Fruit fly (Drosophila melanogaster) whole organism, embryonic: Measurements from ENCODE around the gene Bet3.

ENCODE experiments used
- Antp ChIP-seq: fragments of 200-800 bp; sonication (Bioruptor generic); optimal IDR thresholded peaks from 3 replicates; lab custom pipeline; 2016; ENCODE audit warnings: missing biosample characterization, missing genetic modification characterization
- Atf3 ChIP-seq: fragments of 200-800 bp; sonication (Bioruptor generic); optimal IDR thresholded peaks from 3 replicates; lab custom pipeline; 2016; ENCODE audit warnings: missing biosample characterization, missing genetic modification characterization
- CG10267 ChIP-seq: fragments of 200-800 bp; sonication (Bioruptor generic); optimal IDR thresholded peaks from 2 replicates; lab custom pipeline; 2018; ENCODE audit warnings: missing biosample characterization, mild to moderate bottlenecking, missing genetic modification characterization, moderate library complexity
- CG10431 ChIP-seq: fragments of 200-800 bp; sonication (Bioruptor generic); optimal IDR thresholded peaks from 3 replicates; lab custom pipeline; 2018; ENCODE audit warnings: missing biosample characterization, mild to moderate bottlenecking, missing genetic modification characterization
- CG12104 ChIP-seq: fragments of 200-800 bp; sonication (Bioruptor generic); optimal IDR thresholded peaks from 3 replicates; lab custom pipeline; 2016; ENCODE audit warnings: missing biosample characterization, missing genetic modification characterization
- CG12299 ChIP-seq: fragments of 200-800 bp; sonication (Bioruptor generic); optimal IDR thresholded peaks from 2 replicates; lab custom pipeline; 2018; ENCODE audit warnings: missing biosample characterization, mild to moderate bottlenecking, missing genetic modification characterization
- CG12659 ChIP-seq: fragments of 200-800 bp; sonication (Bioruptor generic); optimal IDR thresholded peaks from 3 replicates; lab custom pipeline; 2017; ENCODE audit warnings: mild to moderate bottlenecking, missing biosample characterization, missing genetic modification reagents, missing genetic modification characterization
- CG13287 ChIP-seq: fragments of 200-800 bp; sonication (Bioruptor generic); IDR thresholded peaks from 2 replicates; pipeline ENCODE4 v1.3.6; 2022; ENCODE audit warnings: missing biosample characterization, missing genetic modification characterization; ENCODE audit not compliant: partially characterized antibody
- CG14050 ChIP-seq: fragments of 200-800 bp; sonication (Bioruptor generic); IDR thresholded peaks from 3 replicates; pipeline ENCODE4 v1.3.6; 2022; ENCODE audit warnings: missing biosample characterization, missing genetic modification characterization
- CG14667 ChIP-seq: fragments of 200-800 bp; sonication (Bioruptor generic); IDR thresholded peaks from 2 replicates; pipeline ENCODE4 v1.3.6; 2022; ENCODE audit warnings: missing biosample characterization, missing genetic modification characterization
- CG15514 ChIP-seq: fragments of 200-800 bp; sonication (Bioruptor generic); optimal IDR thresholded peaks from 3 replicates; lab custom pipeline; 2017; ENCODE audit warnings: missing biosample characterization, missing genetic modification characterization, mild to moderate bottlenecking, moderate library complexity, missing genetic modification reagents
- CG17186 ChIP-seq: fragments of 200-800 bp; sonication (Bioruptor generic); optimal IDR thresholded peaks from 3 replicates; lab custom pipeline; 2017; ENCODE audit warnings: missing biosample characterization, missing genetic modification reagents, missing genetic modification characterization
- CG17359 ChIP-seq: fragments of 200-800 bp; sonication (Bioruptor generic); optimal IDR thresholded peaks from 3 replicates; lab custom pipeline; 2018; ENCODE audit warnings: missing biosample characterization, mild to moderate bottlenecking, missing genetic modification characterization, moderate library complexity
- CG17568 ChIP-seq: fragments of 200-800 bp; sonication (Bioruptor generic); optimal IDR thresholded peaks from 2 replicates; lab custom pipeline; 2018; ENCODE audit warnings: missing biosample characterization, mild to moderate bottlenecking, missing genetic modification characterization, moderate library complexity
- CG1832 ChIP-seq: fragments of 200-800 bp; sonication (Bioruptor generic); optimal IDR thresholded peaks from 2 replicates; lab custom pipeline; 2017; ENCODE audit warnings: missing biosample characterization, mild to moderate bottlenecking, missing genetic modification characterization, inconsistent platforms
- CG3726 ChIP-seq: fragments of 200-800 bp; sonication (Bioruptor generic); IDR thresholded peaks from 3 replicates; pipeline ENCODE4, ENCODE4 v1.3.6; 2022; ENCODE audit warnings: missing biosample characterization, missing genetic modification characterization
- CG3838 ChIP-seq: fragments of 200-800 bp; sonication (Bioruptor generic); optimal IDR thresholded peaks from 3 replicates; lab custom pipeline; 2016; ENCODE audit warnings: missing biosample characterization, missing genetic modification characterization
- CG5953 ChIP-seq: fragments of 200-800 bp; sonication (Bioruptor generic); IDR thresholded peaks from 2 replicates; pipeline ENCODE4 v1.3.6; 2022; ENCODE audit warnings: missing biosample characterization, missing genetic modification characterization
- CG7372 ChIP-seq: fragments of 200-800 bp; sonication (Bioruptor generic); IDR thresholded peaks from 2 replicates; pipeline ENCODE4 v1.3.6; 2022; ENCODE audit warnings: missing biosample characterization, missing genetic modification characterization
- CG8924 ChIP-seq: fragments of 200-800 bp; optimal IDR thresholded peaks from 3 replicates; lab custom pipeline; 2019; ENCODE audit warnings: missing biosample characterization, mild to moderate bottlenecking, missing genetic modification characterization, moderate library complexity
- CkIIα-i1 ChIP-seq: fragments of 200-800 bp; sonication (Bioruptor generic); IDR thresholded peaks from 2 replicates; pipeline ENCODE4 v1.3.6; 2022; ENCODE audit warnings: missing biosample characterization, missing genetic modification characterization
- CoRest ChIP-seq: fragments of 200-800 bp; sonication (Bioruptor generic); optimal IDR thresholded peaks from 3 replicates; lab custom pipeline; 2018; ENCODE audit warnings: missing biosample characterization, mild to moderate bottlenecking, missing genetic modification characterization, moderate library complexity
- Dip2 ChIP-seq: fragments of 200-800 bp; sonication (Bioruptor generic); IDR thresholded peaks from 2 replicates; pipeline ENCODE4 v1.3.6; 2022; ENCODE audit warnings: missing biosample characterization, missing genetic modification characterization
- HLHmδ ChIP-seq: fragments of 200-800 bp; sonication (Bioruptor generic); optimal IDR thresholded peaks from 2 replicates; lab custom pipeline; 2018; ENCODE audit warnings: missing biosample characterization, mild to moderate bottlenecking, missing genetic modification characterization, moderate library complexity
- Hr51 ChIP-seq, 2 experiments: fragments of 200-800 bp; sonication (Bioruptor generic); optimal IDR thresholded peaks; 2 replicates in 1 of 2; 3 replicates in 1 of 2; lab custom pipeline; 2016 to 2018; ENCODE audit warnings: missing biosample characterization in 2 of 2, missing genetic modification characterization in 2 of 2, mild to moderate bottlenecking in 1 of 2, moderate library complexity in 1 of 2
- Jarid2 ChIP-seq: fragments of 200-800 bp; sonication (Bioruptor generic); optimal IDR thresholded peaks from 3 replicates; lab custom pipeline; 2017; ENCODE audit warnings: mild to moderate bottlenecking, missing biosample characterization, missing genetic modification reagents, missing genetic modification characterization
- Med ChIP-seq: fragments of 200-800 bp; sonication (Bioruptor generic); peaks from one replicate; lab custom pipeline; 2016; ENCODE audit warnings: missing biosample characterization, missing genetic modification characterization, mild to moderate bottlenecking, inconsistent platforms, moderate library complexity
- Mes4 ChIP-seq: fragments of 200-800 bp; sonication (Bioruptor generic); optimal IDR thresholded peaks from 2 replicates; lab custom pipeline; 2016; ENCODE audit warnings: missing biosample characterization, missing genetic modification characterization
- Oaz ChIP-seq: fragments of 200-800 bp; sonication (Bioruptor generic); IDR thresholded peaks from 2 replicates; pipeline ENCODE4 v1.3.6; 2022; ENCODE audit warnings: missing biosample characterization, missing genetic modification characterization
- Scr ChIP-seq: fragments of 200-800 bp; sonication (Bioruptor generic); IDR thresholded peaks from 2 replicates; pipeline ENCODE4 v1.3.6; 2022; ENCODE audit warnings: missing biosample characterization, missing genetic modification characterization; ENCODE audit not compliant: partially characterized antibody
- Sox100B ChIP-seq: fragments of 200-800 bp; sonication (Bioruptor generic); optimal IDR thresholded peaks from 3 replicates; lab custom pipeline; 2018; ENCODE audit warnings: missing biosample characterization, mild to moderate bottlenecking, missing genetic modification characterization
- Vsx1 ChIP-seq: fragments of 200-800 bp; sonication (Bioruptor generic); optimal IDR thresholded peaks from 2 replicates; lab custom pipeline; 2017; ENCODE audit warnings: missing biosample characterization, mild to moderate bottlenecking, missing genetic modification characterization, missing genetic modification reagents
- Xrp1 ChIP-seq: fragments of 200-800 bp; sonication (Bioruptor generic); IDR thresholded peaks from 2 replicates; pipeline ENCODE4 v1.3.6; 2022; ENCODE audit warnings: missing biosample characterization, missing genetic modification characterization
- amos ChIP-seq: fragments of 200-800 bp; sonication (Bioruptor generic); IDR thresholded peaks from 2 replicates; pipeline ENCODE4 v1.3.6; 2022; ENCODE audit warnings: missing biosample characterization, missing genetic modification characterization; ENCODE audit not compliant: partially characterized antibody
- aop ChIP-seq: fragments of 200-800 bp; sonication (Bioruptor generic); IDR thresholded peaks from 2 replicates; pipeline ENCODE4 v1.3.6; 2022; ENCODE audit warnings: missing biosample characterization, missing genetic modification characterization
- cad ChIP-seq: fragments of >200 bp; optimal IDR thresholded peaks from 2 replicates; lab custom pipeline; 2017; ENCODE audit warnings: missing biosample characterization, missing genetic modification characterization
- cg ChIP-seq: fragments of 200-800 bp; sonication (Bioruptor generic); optimal IDR thresholded peaks from 3 replicates; lab custom pipeline; 2019; ENCODE audit warnings: missing biosample characterization, mild to moderate bottlenecking, missing genetic modification characterization, moderate library complexity
- da ChIP-seq: fragments of 200-800 bp; sonication (Bioruptor generic); optimal IDR thresholded peaks from 2 replicates; lab custom pipeline; 2016; ENCODE audit warnings: missing biosample characterization, missing genetic modification characterization
- dati ChIP-seq: fragments of 200-800 bp; sonication (Bioruptor generic); IDR thresholded peaks from 2 replicates; pipeline ENCODE4 v1.3.6; 2022; ENCODE audit warnings: missing biosample characterization, missing genetic modification characterization
- dysf ChIP-seq: fragments of 200-800 bp; sonication (Bioruptor generic); IDR thresholded peaks from 3 replicates; pipeline ENCODE4 v1.3.6; 2022; ENCODE audit warnings: missing biosample characterization, missing genetic modification characterization
- exex ChIP-seq: fragments of 200-800 bp; sonication (Bioruptor generic); optimal IDR thresholded peaks from 4 replicates; lab custom pipeline; 2018; ENCODE audit warnings: missing biosample characterization, mild to moderate bottlenecking, missing genetic modification characterization, moderate library complexity
- grau ChIP-seq: fragments of 200-800 bp; optimal IDR thresholded peaks from 3 replicates; lab custom pipeline; 2019; ENCODE audit warnings: missing biosample characterization, mild to moderate bottlenecking, missing genetic modification characterization, moderate library complexity
- jing ChIP-seq: fragments of 200-800 bp; sonication (Bioruptor generic); optimal IDR thresholded peaks from 2 replicates; lab custom pipeline; 2018; ENCODE audit warnings: missing biosample characterization, mild to moderate bottlenecking, missing genetic modification characterization
- pnt ChIP-seq: fragments of 200-800 bp; sonication (Bioruptor generic); optimal IDR thresholded peaks from 3 replicates; lab custom pipeline; 2016; ENCODE audit warnings: missing biosample characterization, missing genetic modification characterization
- prd ChIP-seq, 3 experiments: fragments of >200 bp in 2 of 3; fragments of 200-800 bp in 1 of 3; sonication (Bioruptor generic) in 1 of 3; optimal IDR thresholded peaks in 2 of 3; IDR thresholded peaks in 1 of 3; 2 replicates in 2 of 3; 3 replicates in 1 of 3; pipeline versions ENCODE4 v1.3.6 to Lab custom; 2017 to 2022; ENCODE audit warnings: missing biosample characterization in 1 of 3, missing genetic modification characterization in 1 of 3
- ro ChIP-seq: fragments of 200-800 bp; sonication (Bioruptor generic); IDR thresholded peaks from 2 replicates; pipeline ENCODE4 v1.3.6; 2022; ENCODE audit warnings: missing biosample characterization, missing genetic modification characterization
- run ChIP-seq: fragments of 200-800 bp; sonication (Bioruptor generic); optimal IDR thresholded peaks from 3 replicates; lab custom pipeline; 2018; ENCODE audit warnings: missing biosample characterization, mild to moderate bottlenecking, missing genetic modification characterization
- toy ChIP-seq: fragments of 200-800 bp; sonication (Bioruptor generic); IDR thresholded peaks from 2 replicates; pipeline ENCODE4 v1.3.6; 2022; ENCODE audit warnings: missing biosample characterization, missing genetic modification characterization
- usp ChIP-seq: fragments of >200 bp; optimal IDR thresholded peaks from 2 replicates; lab custom pipeline; 2017; ENCODE audit warnings: missing biosample characterization, missing genetic modification characterization

Bet3 gene

DNA sequence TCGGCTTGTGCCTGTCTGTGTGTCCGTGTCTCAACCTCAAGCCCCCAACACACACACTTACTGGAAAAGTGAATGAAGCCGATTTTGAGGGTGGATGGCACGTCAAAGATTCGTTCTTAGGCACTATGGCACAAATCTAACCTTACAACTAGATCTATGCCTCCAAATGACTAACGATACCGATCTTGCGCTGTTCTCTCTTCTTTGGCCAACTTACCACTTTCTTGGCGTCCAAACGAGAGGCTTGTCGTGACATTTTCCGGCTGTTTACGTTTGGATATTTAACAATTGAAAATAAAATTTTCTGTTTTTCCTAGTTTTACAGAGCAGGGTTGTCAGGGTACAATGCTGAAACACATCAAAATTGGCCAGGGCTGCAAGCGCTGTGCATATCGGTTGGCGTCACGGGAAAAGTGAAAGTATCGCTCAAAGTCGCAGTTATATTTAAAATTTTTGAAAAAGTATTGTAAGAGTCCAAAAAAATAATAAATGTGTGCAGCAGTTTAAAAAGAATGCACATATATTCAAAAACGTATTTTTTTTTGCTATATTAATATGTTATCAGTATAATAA is at the start of gene Bet3, which contains the start of gene Nf-YA (continued):
- TF ChIP-seq CG15514 (GFP tag; lab: Kevin White, UChicago) (peak; percentile 82), CG17568 (no peak), prd (optimal IDR thresholded peaks at IDR 0.05; lab: Kevin White, UChicago) (no peak), prd (GFP tag; IDR thresholded peaks at IDR 0.05; lab: Robert Waterston, UW) (peak; percentile 64; the same call in 2 of the 3 replicates), CG12659 (GFP tag; lab: Kevin White, UChicago) (peak; percentile 65), CG14050 (GFP tag; lab: Robert Waterston, UW) (no peak; the same call in 2 of the 3 replicates), CG3838 (GFP tag; lab: Kevin White, UChicago) (no peak), CG7372 (peak; percentile 60; the same call in 1 of the 2 replicates), CG10431 (peak; percentile 8), dati (GFP tag; lab: Robert Waterston, UW) (no peak), amos (GFP tag; lab: Robert Waterston, UW) (peak; percentile 91), usp (no peak), da (GFP tag; lab: Kevin White, UChicago) (peak; percentile 0), CG1832 (GFP tag; lab: Kevin White, UChicago) (no peak), Vsx1 (no peak), toy (GFP tag; lab: Robert Waterston, UW) (no peak), grau (peak; percentile 34), CG13287 (GFP tag; lab: Robert Waterston, UW) (peak; percentile 88), Oaz (GFP tag; lab: Robert Waterston, UW) (no peak), dysf (GFP tag; lab: Robert Waterston, UW) (peak; percentile 31; the same call in 1 of the 3 replicates), Hr51 (GFP tag; optimal IDR thresholded peaks at IDR 0.05; lab: Kevin White, UChicago) (peak; percentile 16 to 57), CG3726 (no peak), exex (tag; lab: Kevin White, UChicago) (no peak), CoRest (peak; percentile 61), Dip2 (GFP tag; lab: Robert Waterston, UW) (no peak), Jarid2 (GFP tag; lab: Kevin White, UChicago) (peak; percentile 20), pnt (GFP tag; lab: Kevin White, UChicago) (peak; percentile 49), CG10267 (tag; lab: Kevin White, UChicago) (peak; percentile 56), CG17186 (GFP tag; lab: Kevin White, UChicago) (peak; percentile 31), Scr (GFP tag; lab: Robert Waterston, UW) (peak; percentile 82), cg (GFP tag; lab: Kevin White, UChicago) (peak; percentile 6), ro (GFP tag; lab: Robert Waterston, UW) (no peak), CG12104 (GFP tag; lab: Kevin White, UChicago) (peak; percentile 30), CkIIα-i1 (GFP tag; lab: Robert Waterston, UW) (no peak), Sox100B (GFP tag; lab: Kevin White, UChicago) (no peak), CG17359 (tag; lab: Kevin White, UChicago) (peak; percentile 9), CG12299 (no peak), Med (GFP tag; lab: Kevin White, UChicago) (peak; percentile 94), Xrp1 (peak; percentile 37; the same call in 1 of the 2 replicates), aop (no peak), Mes4 (GFP tag; lab: Kevin White, UChicago) (no peak), CG5953 (GFP tag; lab: Robert Waterston, UW) (no peak), Antp (GFP tag; lab: Kevin White, UChicago) (peak; percentile 61), CG14667 (GFP tag; lab: Robert Waterston, UW) (no peak; the same call in 1 of the 2 replicates), Atf3 (GFP tag; lab: Kevin White, UChicago) (peak; percentile 24), CG8924 (tag; lab: Kevin White, UChicago) (peak; percentile 5), cad (GFP tag; lab: Kevin White, UChicago) (no peak), run (tag; lab: Kevin White, UChicago) (no peak), HLHmδ (GFP tag; lab: Kevin White, UChicago) (no peak), jing (GFP tag; lab: Kevin White, UChicago) (no peak)
